Worm (Caenorhabditis elegans) whole organism, mixed stage, embryonic: ENCODE results near the gene C45H4.21.
A peak's percentile ranks its signal among the peaks of the same experiment; 100 is the strongest.

ENCODE experiments used
- bed-3 ChIP-seq: fragments of 200-800 bp; sonication (Bioruptor generic); optimal IDR thresholded peaks from 3 replicates; lab custom pipeline; 2018; ENCODE audit warnings: mild to moderate bottlenecking, missing genetic modification characterization, moderate library complexity, missing compliant biosample characterization
- blmp-1 ChIP-seq: fragments of 150-350 bp; optimal IDR thresholded peaks from 2 replicates; lab custom pipeline; 2014; ENCODE audit warnings: missing biosample characterization, missing genetic modification characterization
- ceh-39 ChIP-seq: fragments of 150-350 bp; optimal IDR thresholded peaks from 2 replicates; lab custom pipeline; 2014; ENCODE audit warnings: missing biosample characterization, missing genetic modification characterization
- ces-1 ChIP-seq: fragments of 150-350 bp; optimal IDR thresholded peaks from 2 replicates; lab custom pipeline; 2014; ENCODE audit warnings: missing biosample characterization, missing genetic modification reagents, missing genetic modification characterization
- drap-1 ChIP-seq: fragments of 200-800 bp; sonication (Bioruptor generic); optimal IDR thresholded peaks from 3 replicates; lab custom pipeline; 2018; ENCODE audit warnings: mild to moderate bottlenecking, missing genetic modification characterization, missing compliant biosample characterization
- elt-3 ChIP-seq: fragments of 150-350 bp; optimal IDR thresholded peaks from 2 replicates; lab custom pipeline; 2014; ENCODE audit warnings: missing biosample characterization, missing genetic modification characterization
- flh-1 ChIP-seq: fragments of 200-800 bp; sonication (Bioruptor generic); optimal IDR thresholded peaks from 2 replicates; lab custom pipeline; 2018; ENCODE audit warnings: mild to moderate bottlenecking, missing genetic modification characterization, moderate library complexity, missing compliant biosample characterization
- ham-2 ChIP-seq: fragments of 200-800 bp; sonication (Bioruptor generic); optimal IDR thresholded peaks from 2 replicates; lab custom pipeline; 2018; ENCODE audit warnings: mild to moderate bottlenecking, missing genetic modification characterization, missing compliant biosample characterization
- hlh-1 ChIP-seq: fragments of 150-350 bp; optimal IDR thresholded peaks from 2 replicates; lab custom pipeline; 2014; ENCODE audit warnings: missing biosample characterization, missing genetic modification reagents, missing genetic modification characterization
- lin-13 ChIP-seq: fragments of 150-350 bp; optimal IDR thresholded peaks from 2 replicates; lab custom pipeline; 2014; ENCODE audit warnings: missing biosample characterization, missing genetic modification characterization
- lsy-2 ChIP-seq: fragments of 150-350 bp; optimal IDR thresholded peaks from 2 replicates; lab custom pipeline; 2014; ENCODE audit warnings: missing biosample characterization, missing genetic modification characterization
- mep-1 ChIP-seq: fragments of 150-350 bp; optimal IDR thresholded peaks from 2 replicates; lab custom pipeline; 2017; ENCODE audit warnings: missing biosample characterization, missing genetic modification reagents, missing genetic modification characterization, inconsistent platforms
- mls-2 ChIP-seq: sonication (generic microtip); optimal IDR thresholded peaks from 2 replicates; lab custom pipeline; 2016; ENCODE audit warnings: mild to moderate bottlenecking, missing genetic modification characterization, moderate library complexity, missing compliant biosample characterization
- nhr-12 ChIP-seq: fragments of 150-350 bp; optimal IDR thresholded peaks from 2 replicates; lab custom pipeline; 2014; ENCODE audit warnings: missing biosample characterization, missing genetic modification characterization
- nhr-2 ChIP-seq: fragments of 150-350 bp; optimal IDR thresholded peaks from 2 replicates; lab custom pipeline; 2014; ENCODE audit warnings: missing biosample characterization, missing genetic modification characterization
- nhr-237 ChIP-seq: fragments of 150-350 bp; optimal IDR thresholded peaks from 2 replicates; lab custom pipeline; 2014; ENCODE audit warnings: missing biosample characterization, missing genetic modification characterization
- nhr-28 ChIP-seq: fragments of 150-350 bp; optimal IDR thresholded peaks from 2 replicates; lab custom pipeline; 2014; ENCODE audit warnings: missing biosample characterization, missing genetic modification characterization
- nhr-76 ChIP-seq: sonication (generic microtip); optimal IDR thresholded peaks from 2 replicates; lab custom pipeline; 2017; ENCODE audit warnings: missing biosample characterization, missing genetic modification characterization
- pha-4 ChIP-seq: fragments of 150-350 bp; optimal IDR thresholded peaks from 2 replicates; lab custom pipeline; 2018; ENCODE audit warnings: missing biosample characterization, missing genetic modification reagents, missing genetic modification characterization
- sem-2 ChIP-seq: fragments of 200-800 bp; sonication (Bioruptor generic); optimal IDR thresholded peaks from 2 replicates; lab custom pipeline; 2018; ENCODE audit warnings: mild to moderate bottlenecking, missing genetic modification characterization, missing compliant biosample characterization
- sptf-1 ChIP-seq: sonication (generic microtip); optimal IDR thresholded peaks from 2 replicates; lab custom pipeline; 2017; ENCODE audit warnings: mild to moderate bottlenecking, missing genetic modification characterization, moderate library complexity, missing compliant biosample characterization
- tbx-8 ChIP-seq: fragments of 200-800 bp; sonication (Bioruptor generic); optimal IDR thresholded peaks from 2 replicates; lab custom pipeline; 2018; ENCODE audit warnings: mild to moderate bottlenecking, missing genetic modification characterization, moderate library complexity, missing compliant biosample characterization
- unc-120 ChIP-seq: sonication (generic microtip); optimal IDR thresholded peaks from 2 replicates; lab custom pipeline; 2017; ENCODE audit warnings: missing genetic modification characterization, missing compliant biosample characterization; ENCODE audit not compliant: poor library complexity, severe bottlenecking
- unc-39 ChIP-seq: fragments of 150-350 bp; optimal IDR thresholded peaks from 2 replicates; lab custom pipeline; 2014; ENCODE audit warnings: missing biosample characterization, missing genetic modification characterization
- unc-62 ChIP-seq: fragments of 150-350 bp; optimal IDR thresholded peaks from 2 replicates; lab custom pipeline; 2014; ENCODE audit warnings: missing biosample characterization, missing genetic modification reagents, missing genetic modification characterization
- zip-8 ChIP-seq: fragments of 150-350 bp; optimal IDR thresholded peaks from 2 replicates; lab custom pipeline; 2014; ENCODE audit warnings: missing biosample characterization, missing genetic modification characterization
- ztf-11 ChIP-seq: fragments of 150-350 bp; optimal IDR thresholded peaks from 2 replicates; lab custom pipeline; 2014; ENCODE audit warnings: missing biosample characterization, missing genetic modification characterization

The C45H4.21 gene

ce11 chrV:2135323-2135722 lies 14.0 kb downstream of the C45H4.21 start:
- no peak for TF ChIP-seq nhr-237
- no peak for TF ChIP-seq ztf-11
- TF ChIP-seq sptf-1 (tag; lab: Kevin White, UChicago) = peak; percentile 8
- no peak for TF ChIP-seq drap-1 (GFP tag; lab: Kevin White, UChicago)
- TF ChIP-seq unc-120 (tag; lab: Kevin White, UChicago) = peak; percentile 34

- TF ChIP-seq unc-39 (tag; lab: Kevin White, UChicago) = no peak
- no peak for TF ChIP-seq blmp-1 (tag; lab: Kevin White, UChicago)
Observed at ce11 chrV:2134340-2134739, 15.0 kb downstream of the C45H4.21 start.

- TF ChIP-seq flh-1 (GFP tag; lab: Kevin White, UChicago) = no peak
- TF ChIP-seq nhr-237 = peak; percentile 20
- TF ChIP-seq elt-3 (tag; lab: Kevin White, UChicago) = no peak
- TF ChIP-seq sem-2 = no peak
- TF ChIP-seq ztf-11 = no peak
- TF ChIP-seq mep-1 (tag; lab: Kevin White, UChicago) = peak; percentile 4
- TF ChIP-seq ceh-39 (tag; lab: Kevin White, UChicago) = no peak
- no peak for TF ChIP-seq nhr-28 (tag; lab: Kevin White, UChicago)
- peak; percentile 4 for TF ChIP-seq ces-1 (GFP tag; lab: Kevin White, UChicago)
- TF ChIP-seq nhr-76 (tag; lab: Kevin White, UChicago) = no peak
Observed at ce11 chrV:2133512-2133911, 15.8 kb downstream of the C45H4.21 start.

ce11 chrV:2132675-2133074 lies 16.7 kb downstream of the C45H4.21 start:
- TF ChIP-seq drap-1 (GFP tag; lab: Kevin White, UChicago) (no peak), sem-2 (no peak), ceh-39 (tag; lab: Kevin White, UChicago) (no peak), zip-8 (tag; lab: Kevin White, UChicago) (no peak), lin-13 (tag; lab: Kevin White, UChicago) (no peak), ces-1 (GFP tag; lab: Kevin White, UChicago) (no peak), mls-2 (tag; lab: Kevin White, UChicago) (no peak)

- TF ChIP-seq ces-1 (GFP tag; lab: Kevin White, UChicago) (peak; percentile 24), drap-1 (GFP tag; lab: Kevin White, UChicago) (no peak), ham-2 (GFP tag; lab: Kevin White, UChicago) (no peak), lsy-2 (peak; percentile 0), nhr-237 (no peak), unc-120 (tag; lab: Kevin White, UChicago) (no peak), sptf-1 (tag; lab: Kevin White, UChicago) (peak; percentile 40), flh-1 (GFP tag; lab: Kevin White, UChicago) (no peak), unc-62 (GFP tag; lab: Kevin White, UChicago) (no peak), nhr-76 (tag; lab: Kevin White, UChicago) (no peak), nhr-12 (tag; lab: Kevin White, UChicago) (no peak), bed-3 (no peak)
Observed at ce11 chrV:2126996-2127585, 22.2 kb downstream of the C45H4.21 start, which contains the start of gene ldp-1. Gene ldp-1, plus strand, starts transcription at chrV:2127535.

- TF ChIP-seq unc-120 (tag; lab: Kevin White, UChicago) = peak; percentile 4
- TF ChIP-seq nhr-2 = peak; percentile 62
- no peak for TF ChIP-seq tbx-8 (GFP tag; lab: Kevin White, UChicago)
- peak; percentile 79 for TF ChIP-seq hlh-1 (tag; lab: Kevin White, UChicago)
Observed at ce11 chrV:2126554-2126953, 22.8 kb downstream of the C45H4.21 start.

ce11 chrV:2123164-2123563 lies 26.2 kb downstream of the C45H4.21 start:
- TF ChIP-seq tbx-8 (GFP tag; lab: Kevin White, UChicago) (no peak), unc-120 (tag; lab: Kevin White, UChicago) (no peak), ceh-39 (tag; lab: Kevin White, UChicago) (no peak), pha-4 (no peak), ces-1 (GFP tag; lab: Kevin White, UChicago) (no peak)
